Fruit fly (Drosophila melanogaster) whole organism, pupa: Measurements from ENCODE around the gene Prps.

ENCODE experiments used
- CG10348 ChIP-seq: fragments of 200-800 bp; sonication (Bioruptor generic); IDR thresholded peaks from 2 replicates; pipeline ENCODE4 v1.3.6; 2022; ENCODE audit warnings: missing biosample characterization, missing genetic modification characterization
- CG13204 ChIP-seq: fragments of 200-800 bp; sonication (Bioruptor generic); optimal IDR thresholded peaks from 2 replicates; lab custom pipeline; 2018; ENCODE audit warnings: missing biosample characterization, mild to moderate bottlenecking, missing genetic modification characterization, moderate library complexity
- CG17806 ChIP-seq: fragments of 200-800 bp; sonication (Bioruptor generic); optimal IDR thresholded peaks from 2 replicates; lab custom pipeline; 2018; ENCODE audit warnings: missing biosample characterization, mild to moderate bottlenecking, missing genetic modification characterization, moderate library complexity
- CG8159 ChIP-seq: fragments of 200-800 bp; sonication (Bioruptor generic); optimal IDR thresholded peaks from 3 replicates; lab custom pipeline; 2018; ENCODE audit warnings: missing biosample characterization, mild to moderate bottlenecking, missing genetic modification characterization, moderate library complexity
- CG8301 ChIP-seq: fragments of 200-800 bp; sonication (Bioruptor generic); optimal IDR thresholded peaks from 2 replicates; lab custom pipeline; 2018; ENCODE audit warnings: missing biosample characterization, mild to moderate bottlenecking, missing genetic modification characterization
- EcR ChIP-seq: fragments of 200-800 bp; sonication (Bioruptor generic); optimal IDR thresholded peaks from 3 replicates; lab custom pipeline; 2019; ENCODE audit warnings: missing biosample characterization, missing genetic modification characterization, mild to moderate bottlenecking, moderate library complexity, missing genetic modification reagents
- Pif1B ChIP-seq: fragments of 200-800 bp; sonication (Bioruptor generic); optimal IDR thresholded peaks from 3 replicates; lab custom pipeline; 2016; ENCODE audit warnings: missing biosample characterization, missing genetic modification characterization
- Snoo ChIP-seq: fragments of 200-800 bp; sonication (Bioruptor generic); optimal IDR thresholded peaks from 3 replicates; lab custom pipeline; 2017; ENCODE audit warnings: missing biosample characterization, mild to moderate bottlenecking, missing genetic modification characterization, inconsistent platforms
- fd96Ca ChIP-seq: fragments of 200-800 bp; sonication (Bioruptor generic); IDR thresholded peaks from 3 replicates; pipeline ENCODE4 v1.3.6; 2022; ENCODE audit warnings: missing biosample characterization, missing genetic modification characterization
- gl ChIP-seq: fragments of 200-800 bp; sonication (Bioruptor generic); optimal IDR thresholded peaks from 2 replicates; lab custom pipeline; 2018; ENCODE audit warnings: missing biosample characterization, mild to moderate bottlenecking, missing genetic modification characterization
- rn ChIP-seq: fragments of 200-800 bp; sonication (Bioruptor generic); IDR thresholded peaks from 2 replicates; pipeline ENCODE4 v1.3.6; 2022; ENCODE audit warnings: missing biosample characterization, missing genetic modification characterization

- no peak for TF ChIP-seq CG10348 (GFP tag; lab: Robert Waterston, UW)
- TF ChIP-seq rn (GFP tag; lab: Robert Waterston, UW): no peak
- no peak for TF ChIP-seq Pif1B (GFP tag; lab: Kevin White, UChicago)
- TF ChIP-seq CG8159 (tag; lab: Kevin White, UChicago): no peak
- no peak for TF ChIP-seq fd96Ca (GFP tag; lab: Robert Waterston, UW)
- no peak for TF ChIP-seq CG17806
- TF ChIP-seq EcR (GFP tag; lab: Kevin White, UChicago): no peak
- no peak for TF ChIP-seq CG13204
- no peak for TF ChIP-seq Snoo (tag; lab: Kevin White, UChicago)
- no peak for TF ChIP-seq gl (tag; lab: Kevin White, UChicago)
- no peak for TF ChIP-seq CG8301 (tag; lab: Kevin White, UChicago)
Measured at dm6 chr3L:9637812-9638211, 58.7 kb downstream of the Prps start, which contains the start of gene CG8329.
